Fruit fly (Drosophila melanogaster) whole organism, embryonic: ENCODE measurements around the gene eEF1alpha2.

ENCODE experiments used
- Asciz ChIP-seq: fragments of 200-800 bp; sonication (Bioruptor generic); optimal IDR thresholded peaks from 2 replicates; lab custom pipeline; 2017; ENCODE audit warnings: missing biosample characterization, mild to moderate bottlenecking, missing genetic modification characterization, missing genetic modification reagents
- BEAF-32 ChIP-seq: fragments of 200-800 bp; sonication (Bioruptor generic); optimal IDR thresholded peaks from 3 replicates; lab custom pipeline; 2017; ENCODE audit warnings: missing biosample characterization, missing genetic modification characterization, mild to moderate bottlenecking, moderate library complexity, missing genetic modification reagents
- Bdp1 ChIP-seq: fragments of 200-800 bp; sonication (Bioruptor generic); optimal IDR thresholded peaks from 3 replicates; lab custom pipeline; 2016; ENCODE audit warnings: missing biosample characterization, missing genetic modification characterization
- Bteb2 ChIP-seq: fragments of 200-800 bp; sonication (Bioruptor generic); optimal IDR thresholded peaks from 2 replicates; lab custom pipeline; 2016; ENCODE audit warnings: missing biosample characterization, missing genetic modification characterization
- C15 ChIP-seq: fragments of 200-800 bp; sonication (Bioruptor generic); IDR thresholded peaks from 3 replicates; pipeline ENCODE4 v1.3.6; 2022; ENCODE audit warnings: missing biosample characterization, missing genetic modification characterization
- CG10267 ChIP-seq: fragments of 200-800 bp; sonication (Bioruptor generic); optimal IDR thresholded peaks from 2 replicates; lab custom pipeline; 2018; ENCODE audit warnings: missing biosample characterization, mild to moderate bottlenecking, missing genetic modification characterization, moderate library complexity
- CG11085 ChIP-seq: fragments of 200-800 bp; sonication (Bioruptor generic); IDR thresholded peaks from 2 replicates; pipeline ENCODE4 v1.3.6; 2022; ENCODE audit warnings: missing biosample characterization, missing genetic modification characterization
- CG12155 ChIP-seq: fragments of 200-800 bp; sonication (Bioruptor generic); optimal IDR thresholded peaks from 3 replicates; lab custom pipeline; 2016; ENCODE audit warnings: missing biosample characterization, missing genetic modification characterization
- CG12744 ChIP-seq: fragments of 200-800 bp; sonication (Bioruptor generic); optimal IDR thresholded peaks from 2 replicates; lab custom pipeline; 2016; ENCODE audit warnings: missing biosample characterization, missing genetic modification characterization
- CG13287 ChIP-seq: fragments of 200-800 bp; sonication (Bioruptor generic); IDR thresholded peaks from 2 replicates; pipeline ENCODE4 v1.3.6; 2022; ENCODE audit warnings: missing biosample characterization, missing genetic modification characterization; ENCODE audit not compliant: partially characterized antibody
- CG13424 ChIP-seq: fragments of 200-800 bp; sonication (Bioruptor generic); optimal IDR thresholded peaks from 2 replicates; lab custom pipeline; 2019; ENCODE audit warnings: missing biosample characterization, mild to moderate bottlenecking, missing genetic modification characterization, moderate library complexity
- CG14860 ChIP-seq: fragments of 200-800 bp; sonication (Bioruptor generic); IDR thresholded peaks from 3 replicates; pipeline ENCODE4 v1.3.6; 2022; ENCODE audit warnings: missing biosample characterization, missing genetic modification characterization; ENCODE audit not compliant: partially characterized antibody
- CG1529 ChIP-seq: fragments of 200-800 bp; sonication (Bioruptor generic); optimal IDR thresholded peaks from 3 replicates; lab custom pipeline; 2018; ENCODE audit warnings: missing biosample characterization, missing genetic modification characterization
- CG15696 ChIP-seq: fragments of 200-800 bp; sonication (Bioruptor generic); optimal IDR thresholded peaks from 2 replicates; lab custom pipeline; 2019; ENCODE audit warnings: missing biosample characterization, mild to moderate bottlenecking, missing genetic modification characterization, moderate library complexity
- CG17361 ChIP-seq: fragments of 200-800 bp; sonication (Bioruptor generic); IDR thresholded peaks from 3 replicates; pipeline ENCODE4 v1.3.6; 2022; ENCODE audit warnings: missing biosample characterization, missing genetic modification characterization
- CG17829 ChIP-seq: fragments of 200-800 bp; optimal IDR thresholded peaks from 2 replicates; lab custom pipeline; 2019; ENCODE audit warnings: missing biosample characterization, mild to moderate bottlenecking, missing genetic modification characterization, moderate library complexity
- CG33213 ChIP-seq: fragments of 200-800 bp; sonication (Bioruptor generic); optimal IDR thresholded peaks from 3 replicates; lab custom pipeline; 2016; ENCODE audit warnings: missing biosample characterization, missing genetic modification characterization
- CG4617 ChIP-seq: fragments of 200-800 bp; sonication (Bioruptor generic); optimal IDR thresholded peaks from 3 replicates; lab custom pipeline; 2016; ENCODE audit warnings: missing biosample characterization, missing genetic modification characterization, borderline replicate concordance
- CG5245 ChIP-seq: fragments of 200-800 bp; sonication (Bioruptor generic); optimal IDR thresholded peaks from 3 replicates; lab custom pipeline; 2016; ENCODE audit warnings: missing biosample characterization, missing genetic modification characterization
- CG6683 ChIP-seq: fragments of 200-800 bp; sonication (Bioruptor generic); optimal IDR thresholded peaks from 2 replicates; lab custom pipeline; 2017; ENCODE audit warnings: missing biosample characterization, mild to moderate bottlenecking, missing genetic modification characterization, missing genetic modification reagents
- CG6791 ChIP-seq: fragments of 200-800 bp; sonication (Bioruptor generic); IDR thresholded peaks from 3 replicates; pipeline ENCODE4 v1.3.6; 2022; ENCODE audit warnings: missing biosample characterization, missing genetic modification characterization; ENCODE audit not compliant: partially characterized antibody
- CG7786 ChIP-seq: fragments of 200-800 bp; sonication (Bioruptor generic); optimal IDR thresholded peaks from 2 replicates; lab custom pipeline; 2016; ENCODE audit warnings: missing biosample characterization, missing genetic modification characterization
- CG8388 ChIP-seq: fragments of 200-800 bp; sonication (Bioruptor generic); optimal IDR thresholded peaks from 2 replicates; lab custom pipeline; 2019; ENCODE audit warnings: missing biosample characterization, mild to moderate bottlenecking, missing genetic modification characterization, moderate library complexity
- CG9817 ChIP-seq: fragments of 200-800 bp; sonication (Bioruptor generic); optimal IDR thresholded peaks from 2 replicates; lab custom pipeline; 2018; ENCODE audit warnings: missing biosample characterization, mild to moderate bottlenecking, missing genetic modification characterization, moderate library complexity
- CG9876 ChIP-seq: fragments of 200-800 bp; sonication (Bioruptor generic); optimal IDR thresholded peaks from 2 replicates; lab custom pipeline; 2016; ENCODE audit warnings: missing biosample characterization, missing genetic modification characterization
- CkIIα-i1 ChIP-seq: fragments of 200-800 bp; sonication (Bioruptor generic); IDR thresholded peaks from 2 replicates; pipeline ENCODE4 v1.3.6; 2022; ENCODE audit warnings: missing biosample characterization, missing genetic modification characterization
- D ChIP-seq, 2 experiments: fragments of 200-800 bp in 1 of 2; fragments of >200 bp in 1 of 2; sonication (Bioruptor generic) in 1 of 2; optimal IDR thresholded peaks; 2 replicates in 1 of 2; 3 replicates in 1 of 2; lab custom pipeline; 2017; ENCODE audit warnings: mild to moderate bottlenecking in 1 of 2, missing biosample characterization in 1 of 2, missing genetic modification characterization in 1 of 2, missing genetic modification reagents in 1 of 2
- Ets97D ChIP-seq: fragments of 200-800 bp; sonication (Bioruptor generic); optimal IDR thresholded peaks from 3 replicates; lab custom pipeline; 2016; ENCODE audit warnings: missing biosample characterization, missing genetic modification characterization
- HLH4C ChIP-seq: fragments of 200-800 bp; sonication (Bioruptor generic); IDR thresholded peaks from 3 replicates; pipeline ENCODE4 v1.3.6; 2022; ENCODE audit warnings: missing biosample characterization, missing genetic modification characterization; ENCODE audit not compliant: partially characterized antibody
- Hand ChIP-seq: fragments of 200-800 bp; sonication (Bioruptor generic); optimal IDR thresholded peaks from 2 replicates; lab custom pipeline; 2017; ENCODE audit warnings: mild to moderate bottlenecking, missing biosample characterization, missing genetic modification reagents, missing genetic modification characterization
- Lim3 ChIP-seq: fragments of 200-800 bp; sonication (Bioruptor generic); IDR thresholded peaks from 2 replicates; pipeline ENCODE4 v1.3.6; 2022; ENCODE audit warnings: missing biosample characterization, missing genetic modification characterization
- Nf-YB ChIP-seq: fragments of 200-800 bp; sonication (Bioruptor generic); optimal IDR thresholded peaks from 3 replicates; lab custom pipeline; 2019; ENCODE audit warnings: missing biosample characterization, mild to moderate bottlenecking, missing genetic modification characterization, moderate library complexity
- Opbp ChIP-seq: fragments of 200-800 bp; sonication (Bioruptor generic); IDR thresholded peaks from 3 replicates; pipeline ENCODE4 v1.3.6; 2022; ENCODE audit warnings: missing biosample characterization, missing genetic modification characterization; ENCODE audit not compliant: partially characterized antibody
- Stat92E ChIP-seq, 3 experiments: fragments of >200 bp in 2 of 3; fragments of 200-800 bp in 1 of 3; sonication (Bioruptor generic) in 1 of 3; optimal IDR thresholded peaks; 2 replicates each; lab custom pipeline; 2017 to 2019; ENCODE audit warnings: missing biosample characterization in 3 of 3, missing genetic modification characterization in 3 of 3, mild to moderate bottlenecking in 1 of 3, moderate library complexity in 1 of 3
- bowl ChIP-seq: fragments of 200-800 bp; sonication (Bioruptor generic); IDR thresholded peaks from 2 replicates; pipeline ENCODE4 v1.3.6; 2022; ENCODE audit warnings: missing biosample characterization, missing genetic modification characterization
- gro ChIP-seq: fragments of 200-800 bp; sonication (Bioruptor generic); optimal IDR thresholded peaks from 2 replicates; lab custom pipeline; 2016; ENCODE audit warnings: missing biosample characterization, missing genetic modification characterization
- ham ChIP-seq: fragments of 200-800 bp; sonication (Bioruptor generic); IDR thresholded peaks from 2 replicates; pipeline ENCODE4 v1.3.6; 2022; ENCODE audit warnings: missing biosample characterization, missing genetic modification characterization
- her ChIP-seq: fragments of 200-800 bp; sonication (Bioruptor generic); optimal IDR thresholded peaks from 2 replicates; lab custom pipeline; 2016; ENCODE audit warnings: missing biosample characterization, missing genetic modification characterization
- klu ChIP-seq: fragments of 200-800 bp; sonication (Bioruptor generic); IDR thresholded peaks from 2 replicates; pipeline ENCODE4 v1.3.6; 2022; ENCODE audit warnings: missing biosample characterization, missing genetic modification characterization
- lbe ChIP-seq: fragments of 200-800 bp; sonication (Bioruptor generic); optimal IDR thresholded peaks from 2 replicates; lab custom pipeline; 2016; ENCODE audit warnings: missing biosample characterization, mild to moderate bottlenecking, missing genetic modification characterization
- luna ChIP-seq: fragments of 200-800 bp; sonication (Bioruptor generic); optimal IDR thresholded peaks from 2 replicates; lab custom pipeline; 2016; ENCODE audit warnings: missing biosample characterization, missing genetic modification characterization
- mirr ChIP-seq: fragments of 200-800 bp; sonication (Bioruptor generic); optimal IDR thresholded peaks from 3 replicates; lab custom pipeline; 2018; ENCODE audit warnings: missing biosample characterization, mild to moderate bottlenecking, missing genetic modification characterization
- p53 ChIP-seq: fragments of 200-800 bp; sonication (Bioruptor generic); optimal IDR thresholded peaks from 2 replicates; lab custom pipeline; 2016; ENCODE audit warnings: missing biosample characterization, missing genetic modification characterization
- prd ChIP-seq, 3 experiments: fragments of >200 bp in 2 of 3; fragments of 200-800 bp in 1 of 3; sonication (Bioruptor generic) in 1 of 3; optimal IDR thresholded peaks in 2 of 3; IDR thresholded peaks in 1 of 3; 2 replicates in 2 of 3; 3 replicates in 1 of 3; pipeline versions ENCODE4 v1.3.6 to Lab custom; 2017 to 2022; ENCODE audit warnings: missing biosample characterization in 1 of 3, missing genetic modification characterization in 1 of 3
- pzg ChIP-seq: fragments of 200-800 bp; sonication (Bioruptor generic); optimal IDR thresholded peaks from 3 replicates; lab custom pipeline; 2018; ENCODE audit warnings: missing biosample characterization, mild to moderate bottlenecking, missing genetic modification characterization, moderate library complexity
- schlank ChIP-seq: fragments of 200-800 bp; sonication (Bioruptor generic); optimal IDR thresholded peaks from 2 replicates; lab custom pipeline; 2018; ENCODE audit warnings: missing biosample characterization, mild to moderate bottlenecking, missing genetic modification characterization
- sens-2 ChIP-seq: fragments of 200-800 bp; sonication (Bioruptor generic); IDR thresholded peaks from 2 replicates; pipeline ENCODE4 v1.3.6; 2022; ENCODE audit warnings: missing biosample characterization, missing genetic modification characterization
- seq ChIP-seq: fragments of 200-800 bp; sonication (Bioruptor generic); IDR thresholded peaks from 2 replicates; pipeline ENCODE4 v1.3.6; 2022; ENCODE audit warnings: missing biosample characterization, missing genetic modification characterization
- yki ChIP-seq: fragments of >200 bp; optimal IDR thresholded peaks from 3 replicates; lab custom pipeline; 2018
- zfh1 ChIP-seq: fragments of 200-800 bp; sonication (Bioruptor generic); IDR thresholded peaks from 3 replicates; pipeline ENCODE4 v1.3.6; 2022; ENCODE audit warnings: missing biosample characterization, missing genetic modification characterization

Gene eEF1alpha2

DNA sequence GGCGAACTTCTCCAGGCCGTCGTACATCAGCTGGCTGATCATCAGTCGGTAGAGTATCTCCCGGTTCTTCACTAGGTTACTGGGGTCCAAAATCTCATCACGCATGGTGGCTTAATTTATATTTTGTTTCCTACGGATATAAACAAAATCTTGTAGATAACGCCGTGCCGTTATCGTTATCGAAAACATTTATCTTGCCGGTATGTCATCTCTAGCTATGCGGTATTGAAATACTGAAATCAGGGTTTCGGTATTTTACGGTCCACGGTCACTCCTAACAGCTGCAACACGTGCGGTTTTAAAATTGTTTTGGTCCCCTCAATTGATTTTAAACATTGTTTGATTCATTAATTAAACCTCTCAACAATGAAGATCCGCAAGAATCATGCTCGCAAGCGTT is 1.5 kb upstream of the eEF1alpha2 start, which contains the start of the genes CstF50 and CG11563:
TSS of gene CstF50 (minus strand) at position 188 of the 400 bp plus-strand sequence.
TSS of gene CG11563 (plus strand) at position 260 of the 400 bp plus-strand sequence.
- no peak for TF ChIP-seq Asciz (GFP tag; lab: Kevin White, UChicago)
- TF ChIP-seq seq (GFP tag; lab: Robert Waterston, UW): no peak
- TF ChIP-seq CG17361 (GFP tag; lab: Robert Waterston, UW): no peak
- no peak for TF ChIP-seq CG15696
- no peak for TF ChIP-seq sens-2 (GFP tag; lab: Robert Waterston, UW)
- TF ChIP-seq CG11085: no peak
- no peak for TF ChIP-seq Bdp1 (GFP tag; lab: Kevin White, UChicago)
- no peak for TF ChIP-seq CG7786 (GFP tag; lab: Kevin White, UChicago)
- TF ChIP-seq CG33213 (GFP tag; lab: Kevin White, UChicago): no peak
- no peak for TF ChIP-seq mirr (GFP tag; lab: Kevin White, UChicago)
- TF ChIP-seq Nf-YB (GFP tag; lab: Kevin White, UChicago): no peak
- TF ChIP-seq CG12744 (GFP tag; lab: Kevin White, UChicago): no peak
- no peak for TF ChIP-seq schlank
- no peak for TF ChIP-seq CG9876 (GFP tag; lab: Kevin White, UChicago)
- TF ChIP-seq BEAF-32 (GFP tag; lab: Kevin White, UChicago): peak; percentile 48
- TF ChIP-seq Lim3 (GFP tag; lab: Robert Waterston, UW): no peak
- TF ChIP-seq CG17829 (tag; lab: Kevin White, UChicago): peak; percentile 11
- no peak for TF ChIP-seq yki (lab: Kevin White, UChicago)
- no peak for TF ChIP-seq zfh1 (GFP tag; lab: Robert Waterston, UW)
- TF ChIP-seq CG10267 (tag; lab: Kevin White, UChicago): peak; percentile 14
- no peak for TF ChIP-seq CG5245 (GFP tag; lab: Kevin White, UChicago)
- no peak for TF ChIP-seq luna (GFP tag; lab: Kevin White, UChicago)
- TF ChIP-seq lbe (GFP tag; lab: Kevin White, UChicago): no peak
- no peak for TF ChIP-seq bowl (GFP tag; lab: Robert Waterston, UW)
- peak; percentile 42; the same call in 2 of the 3 replicates for TF ChIP-seq HLH4C
- TF ChIP-seq CG12155 (GFP tag; lab: Kevin White, UChicago): no peak
- TF ChIP-seq Hand (GFP tag; lab: Kevin White, UChicago): no peak
- TF ChIP-seq Bteb2 (GFP tag; lab: Kevin White, UChicago): no peak
- no peak for TF ChIP-seq CkIIα-i1 (GFP tag; lab: Robert Waterston, UW)
- no peak for TF ChIP-seq CG1529 (GFP tag; lab: Kevin White, UChicago)
- peak; percentile 34; the same call in 1 of the 3 replicates for TF ChIP-seq CG14860 (GFP tag; lab: Robert Waterston, UW)
- TF ChIP-seq pzg (GFP tag; lab: Kevin White, UChicago): peak; percentile 74
- TF ChIP-seq C15 (GFP tag; lab: Robert Waterston, UW): no peak
- no peak for TF ChIP-seq prd (optimal IDR thresholded peaks at IDR 0.05; lab: Kevin White, UChicago)
- TF ChIP-seq prd (GFP tag; IDR thresholded peaks at IDR 0.05; lab: Robert Waterston, UW): no peak
- TF ChIP-seq D (optimal IDR thresholded peaks at IDR 0.05; lab: Kevin White, UChicago): no peak
- TF ChIP-seq D (GFP tag; optimal IDR thresholded peaks at IDR 0.05; lab: Kevin White, UChicago): no peak
- TF ChIP-seq CG4617 (GFP tag; lab: Kevin White, UChicago): no peak
- peak; percentile 48 for TF ChIP-seq Ets97D (GFP tag; lab: Kevin White, UChicago)
- TF ChIP-seq CG6791: 0 out of 3 replicates have a peak, but pooled peaks have one; percentile 33
- no peak for TF ChIP-seq CG9817 (tag; lab: Kevin White, UChicago)
- no peak for TF ChIP-seq p53
- peak; percentile 76 for TF ChIP-seq CG13287 (GFP tag; lab: Robert Waterston, UW)
- no peak for TF ChIP-seq her (GFP tag; lab: Kevin White, UChicago)
- TF ChIP-seq CG6683 (GFP tag; lab: Kevin White, UChicago): no peak
- TF ChIP-seq ham (GFP tag; lab: Robert Waterston, UW): no peak
- TF ChIP-seq Stat92E (GFP tag; optimal IDR thresholded peaks at IDR 0.05; lab: Kevin White, UChicago): no peak
- peak; percentile 62; the same call in 1 of the 3 replicates for TF ChIP-seq Opbp
- TF ChIP-seq klu (GFP tag; lab: Robert Waterston, UW): no peak
- TF ChIP-seq gro (GFP tag; lab: Kevin White, UChicago): no peak
- TF ChIP-seq CG8388 (GFP tag; lab: Kevin White, UChicago): no peak
- TF ChIP-seq CG13424 (tag; lab: Kevin White, UChicago): no peak
